Fruit fly (Drosophila melanogaster) whole organism, embryonic: ENCODE measurements around the gene Adsl.

Experiments used
- Bgb ChIP-seq: fragments of 200-800 bp; sonication (Bioruptor generic); IDR thresholded peaks from 2 replicates; pipeline ENCODE4 v1.3.6; 2022; ENCODE audit warnings: missing biosample characterization, missing genetic modification characterization; ENCODE audit not compliant: partially characterized antibody
- CG10543 ChIP-seq: fragments of 200-800 bp; sonication (Bioruptor generic); optimal IDR thresholded peaks from 3 replicates; lab custom pipeline; 2017; ENCODE audit warnings: missing biosample characterization, mild to moderate bottlenecking, missing genetic modification characterization, moderate library complexity
- CG11504 ChIP-seq: fragments of 200-800 bp; sonication (Bioruptor generic); optimal IDR thresholded peaks from 3 replicates; lab custom pipeline; 2019; ENCODE audit warnings: missing biosample characterization, mild to moderate bottlenecking, missing genetic modification characterization, moderate library complexity
- CG11695 ChIP-seq: fragments of 200-800 bp; sonication (Bioruptor generic); IDR thresholded peaks from 3 replicates; pipeline ENCODE4 v1.3.6; 2022; ENCODE audit warnings: missing biosample characterization, missing genetic modification characterization
- CG12391 ChIP-seq: fragments of 200-800 bp; sonication (Bioruptor generic); optimal IDR thresholded peaks from 3 replicates; lab custom pipeline; 2018; ENCODE audit warnings: missing biosample characterization, mild to moderate bottlenecking, missing genetic modification characterization, moderate library complexity
- CG12769 ChIP-seq: fragments of 200-800 bp; sonication (Bioruptor generic); optimal IDR thresholded peaks from 2 replicates; lab custom pipeline; 2019; ENCODE audit warnings: missing biosample characterization, mild to moderate bottlenecking, missing genetic modification characterization, moderate library complexity
- CG12942 ChIP-seq: fragments of 200-800 bp; sonication (Bioruptor generic); optimal IDR thresholded peaks from 3 replicates; lab custom pipeline; 2016; ENCODE audit warnings: missing biosample characterization, missing genetic modification characterization
- CG13296 ChIP-seq: fragments of 200-800 bp; sonication (Bioruptor generic); optimal IDR thresholded peaks from 3 replicates; lab custom pipeline; 2018; ENCODE audit warnings: missing biosample characterization, mild to moderate bottlenecking, missing genetic modification characterization
- CG13894 ChIP-seq: fragments of 200-800 bp; sonication (Bioruptor generic); optimal IDR thresholded peaks from 3 replicates; lab custom pipeline; 2018; ENCODE audit warnings: missing biosample characterization, mild to moderate bottlenecking, missing genetic modification characterization, moderate library complexity
- CG15073 ChIP-seq: fragments of 200-800 bp; sonication (Bioruptor generic); optimal IDR thresholded peaks from 2 replicates; lab custom pipeline; 2016; ENCODE audit warnings: missing biosample characterization, missing genetic modification characterization
- CG15269 ChIP-seq: fragments of 200-800 bp; sonication (Bioruptor generic); optimal IDR thresholded peaks from 2 replicates; lab custom pipeline; 2018; ENCODE audit warnings: missing biosample characterization, mild to moderate bottlenecking, missing genetic modification characterization, moderate library complexity
- CG1832 ChIP-seq: fragments of 200-800 bp; sonication (Bioruptor generic); optimal IDR thresholded peaks from 2 replicates; lab custom pipeline; 2017; ENCODE audit warnings: missing biosample characterization, mild to moderate bottlenecking, missing genetic modification characterization, inconsistent platforms
- CG30431 ChIP-seq: fragments of 200-800 bp; sonication (Bioruptor generic); optimal IDR thresholded peaks from 2 replicates; lab custom pipeline; 2017; ENCODE audit warnings: missing biosample characterization, missing genetic modification characterization
- CG42726 ChIP-seq: fragments of 200-800 bp; sonication (Bioruptor generic); IDR thresholded peaks from 2 replicates; pipeline ENCODE4 v1.3.6; 2022; ENCODE audit warnings: missing biosample characterization, missing genetic modification characterization; ENCODE audit not compliant: partially characterized antibody
- CG6654 ChIP-seq: fragments of 200-800 bp; sonication (Bioruptor generic); optimal IDR thresholded peaks from 2 replicates; lab custom pipeline; 2017; ENCODE audit warnings: missing biosample characterization, mild to moderate bottlenecking, missing genetic modification characterization
- CG8290 ChIP-seq, 3 experiments: fragments of 200-800 bp; sonication (Bioruptor generic); optimal IDR thresholded peaks; 2 replicates each; lab custom pipeline; 2016 to 2019; ENCODE audit warnings: missing biosample characterization in 3 of 3, missing genetic modification characterization in 3 of 3, mild to moderate bottlenecking in 2 of 3, moderate library complexity in 1 of 3
- CG8765 ChIP-seq: fragments of 200-800 bp; sonication (Bioruptor generic); IDR thresholded peaks from 2 replicates; pipeline ENCODE4 v1.3.6; 2022; ENCODE audit warnings: missing biosample characterization, missing genetic modification characterization
- CG9437 ChIP-seq: fragments of 200-800 bp; sonication (Bioruptor generic); optimal IDR thresholded peaks from 2 replicates; lab custom pipeline; 2018; ENCODE audit warnings: missing biosample characterization, mild to moderate bottlenecking, missing genetic modification characterization
- CG9817 ChIP-seq: fragments of 200-800 bp; sonication (Bioruptor generic); optimal IDR thresholded peaks from 2 replicates; lab custom pipeline; 2018; ENCODE audit warnings: missing biosample characterization, mild to moderate bottlenecking, missing genetic modification characterization, moderate library complexity
- CkIIα-i1 ChIP-seq: fragments of 200-800 bp; sonication (Bioruptor generic); IDR thresholded peaks from 2 replicates; pipeline ENCODE4 v1.3.6; 2022; ENCODE audit warnings: missing biosample characterization, missing genetic modification characterization
- CoRest ChIP-seq: fragments of 200-800 bp; sonication (Bioruptor generic); optimal IDR thresholded peaks from 3 replicates; lab custom pipeline; 2018; ENCODE audit warnings: missing biosample characterization, mild to moderate bottlenecking, missing genetic modification characterization, moderate library complexity
- Dek ChIP-seq: fragments of 200-800 bp; sonication (Bioruptor generic); optimal IDR thresholded peaks from 3 replicates; lab custom pipeline; 2019; ENCODE audit warnings: missing biosample characterization, mild to moderate bottlenecking, missing genetic modification characterization, moderate library complexity
- Dp ChIP-seq: fragments of 200-800 bp; sonication (Bioruptor generic); optimal IDR thresholded peaks from 2 replicates; lab custom pipeline; 2018; ENCODE audit warnings: missing biosample characterization, mild to moderate bottlenecking, missing genetic modification characterization, moderate library complexity
- E2f2 ChIP-seq: fragments of 200-800 bp; sonication (Bioruptor generic); IDR thresholded peaks from 2 replicates; pipeline ENCODE4 v1.3.6; 2022; ENCODE audit warnings: missing biosample characterization, missing genetic modification characterization
- Elba2 ChIP-seq: fragments of 200-800 bp; sonication (Bioruptor generic); optimal IDR thresholded peaks from 3 replicates; lab custom pipeline; 2016; ENCODE audit warnings: missing biosample characterization, missing genetic modification characterization
- MTF-1 ChIP-seq: fragments of 200-800 bp; sonication (Bioruptor generic); optimal IDR thresholded peaks from 2 replicates; lab custom pipeline; 2018; ENCODE audit warnings: missing biosample characterization, mild to moderate bottlenecking, missing genetic modification characterization, borderline replicate concordance
- Med ChIP-seq: fragments of 200-800 bp; sonication (Bioruptor generic); peaks from one replicate; lab custom pipeline; 2016; ENCODE audit warnings: missing biosample characterization, missing genetic modification characterization, mild to moderate bottlenecking, inconsistent platforms, moderate library complexity
- Mes4 ChIP-seq: fragments of 200-800 bp; sonication (Bioruptor generic); optimal IDR thresholded peaks from 2 replicates; lab custom pipeline; 2016; ENCODE audit warnings: missing biosample characterization, missing genetic modification characterization
- Nf-YC ChIP-seq: fragments of 200-800 bp; optimal IDR thresholded peaks from 3 replicates; lab custom pipeline; 2019; ENCODE audit warnings: missing biosample characterization, mild to moderate bottlenecking, missing genetic modification characterization, moderate library complexity
- Pdp1 ChIP-seq, 2 experiments: fragments of 200-800 bp; sonication (Bioruptor generic); optimal IDR thresholded peaks; 3 replicates each; lab custom pipeline; 2016; ENCODE audit warnings: missing biosample characterization in 2 of 2, missing genetic modification characterization in 2 of 2, mild to moderate bottlenecking in 1 of 2, moderate library complexity in 1 of 2
- Poxn ChIP-seq: fragments of 200-800 bp; sonication (Bioruptor generic); IDR thresholded peaks from 2 replicates; pipeline ENCODE4 v1.3.6; 2022; ENCODE audit warnings: missing biosample characterization, missing genetic modification characterization
- Scr ChIP-seq: fragments of 200-800 bp; sonication (Bioruptor generic); IDR thresholded peaks from 2 replicates; pipeline ENCODE4 v1.3.6; 2022; ENCODE audit warnings: missing biosample characterization, missing genetic modification characterization; ENCODE audit not compliant: partially characterized antibody
- Sox102F ChIP-seq: fragments of 200-800 bp; sonication (Bioruptor generic); optimal IDR thresholded peaks from 2 replicates; lab custom pipeline; 2018; ENCODE audit warnings: missing biosample characterization, mild to moderate bottlenecking, missing genetic modification characterization, moderate library complexity
- Trl ChIP-seq, 3 experiments: fragments of >200 bp in 2 of 3; fragments of 200-800 bp in 1 of 3; sonication (Bioruptor generic) in 1 of 3; optimal IDR thresholded peaks; 2 replicates in 1 of 3; 3 replicates in 2 of 3; lab custom pipeline; 2016 to 2017; ENCODE audit warnings: missing biosample characterization in 1 of 3, missing genetic modification characterization in 1 of 3
- cg ChIP-seq: fragments of 200-800 bp; sonication (Bioruptor generic); optimal IDR thresholded peaks from 3 replicates; lab custom pipeline; 2019; ENCODE audit warnings: missing biosample characterization, mild to moderate bottlenecking, missing genetic modification characterization, moderate library complexity
- chinmo ChIP-seq: fragments of 200-800 bp; sonication (Bioruptor generic); IDR thresholded peaks from 4 replicates; pipeline ENCODE4 v1.3.6; 2022; ENCODE audit warnings: missing biosample characterization, missing genetic modification characterization; ENCODE audit not compliant: partially characterized antibody
- esg ChIP-seq: fragments of 200-800 bp; sonication (Bioruptor generic); conservative IDR thresholded peaks from 2 replicates; pipeline ENCODE4 v1.3.6; 2022; ENCODE audit warnings: missing biosample characterization, missing genetic modification characterization
- gro ChIP-seq: fragments of 200-800 bp; sonication (Bioruptor generic); optimal IDR thresholded peaks from 2 replicates; lab custom pipeline; 2016; ENCODE audit warnings: missing biosample characterization, missing genetic modification characterization
- lab ChIP-seq: fragments of 200-800 bp; sonication (Bioruptor generic); optimal IDR thresholded peaks from 3 replicates; lab custom pipeline; 2017; ENCODE audit warnings: missing biosample characterization, missing genetic modification characterization, mild to moderate bottlenecking, moderate library complexity, missing genetic modification reagents
- lola ChIP-seq, 3 experiments: fragments of >200 bp in 2 of 3; fragments of 200-800 bp in 1 of 3; sonication (Bioruptor generic) in 1 of 3; optimal IDR thresholded peaks; 2 replicates each; lab custom pipeline; 2017 to 2019; ENCODE audit warnings: missing biosample characterization in 3 of 3, missing genetic modification characterization in 3 of 3, mild to moderate bottlenecking in 1 of 3, moderate library complexity in 1 of 3
- mirr ChIP-seq: fragments of 200-800 bp; sonication (Bioruptor generic); optimal IDR thresholded peaks from 3 replicates; lab custom pipeline; 2018; ENCODE audit warnings: missing biosample characterization, mild to moderate bottlenecking, missing genetic modification characterization
- peb ChIP-seq: fragments of 200-800 bp; sonication (Bioruptor generic); IDR thresholded peaks from 2 replicates; pipeline ENCODE4 v1.3.6; 2022; ENCODE audit warnings: missing biosample characterization, missing genetic modification characterization
- run ChIP-seq: fragments of 200-800 bp; sonication (Bioruptor generic); optimal IDR thresholded peaks from 3 replicates; lab custom pipeline; 2018; ENCODE audit warnings: missing biosample characterization, mild to moderate bottlenecking, missing genetic modification characterization
- slou ChIP-seq: fragments of 200-800 bp; sonication (Bioruptor generic); optimal IDR thresholded peaks from 3 replicates; lab custom pipeline; 2016; ENCODE audit warnings: missing biosample characterization, missing genetic modification characterization
- sug ChIP-seq: fragments of 200-800 bp; optimal IDR thresholded peaks from 2 replicates; lab custom pipeline; 2019; ENCODE audit warnings: missing biosample characterization, mild to moderate bottlenecking, missing genetic modification characterization, moderate library complexity
- unc-4 ChIP-seq: fragments of 200-800 bp; sonication (Bioruptor generic); IDR thresholded peaks from 2 replicates; pipeline ENCODE4 v1.3.6; 2022; ENCODE audit warnings: missing biosample characterization, missing genetic modification characterization; ENCODE audit not compliant: partially characterized antibody
- vvl ChIP-seq: fragments of 200-800 bp; sonication (Bioruptor generic); IDR thresholded peaks from 2 replicates; pipeline ENCODE4 v1.3.6; 2022; ENCODE audit warnings: missing biosample characterization, missing genetic modification characterization

Gene Adsl

DNA sequence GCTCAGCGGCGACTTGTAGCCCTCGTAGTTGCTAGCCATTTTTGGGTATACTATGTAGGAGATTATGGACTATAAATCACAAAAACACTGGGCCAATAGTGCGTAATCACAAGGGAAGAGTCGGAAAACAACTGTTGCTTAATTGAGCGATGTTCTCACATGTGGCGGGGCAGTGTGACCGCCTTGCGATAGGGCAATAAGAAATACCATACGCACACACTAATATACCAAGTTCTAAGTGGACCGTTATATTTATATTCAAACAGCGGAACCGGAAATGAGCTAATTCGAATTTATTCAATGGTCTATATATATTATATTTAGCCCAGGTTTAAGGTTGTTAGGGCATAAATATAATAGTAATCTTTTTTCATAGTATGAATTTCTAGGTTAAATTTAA is at the start of gene Adsl (continued):
- TF ChIP-seq CG11695 (GFP tag; lab: Robert Waterston, UW): no peak
- TF ChIP-seq CG9437 (GFP tag; lab: Kevin White, UChicago): peak; percentile 65
- peak; percentile 88 for TF ChIP-seq MTF-1 (GFP tag; lab: Kevin White, UChicago)
- no peak for TF ChIP-seq CG12942
- no peak for TF ChIP-seq slou (GFP tag; lab: Kevin White, UChicago)
- TF ChIP-seq CG42726 (GFP tag; lab: Robert Waterston, UW): no peak
- TF ChIP-seq CG11504 (tag; lab: Kevin White, UChicago): no peak
- TF ChIP-seq CG12391 (tag; lab: Kevin White, UChicago): peak; percentile 72
- no peak for TF ChIP-seq CG30431 (GFP tag; lab: Kevin White, UChicago)
- no peak for TF ChIP-seq CkIIα-i1 (GFP tag; lab: Robert Waterston, UW)
- peak; percentile 7 for TF ChIP-seq CG6654 (GFP tag; lab: Kevin White, UChicago)
- no peak for TF ChIP-seq peb (GFP tag; lab: Robert Waterston, UW)
- no peak for TF ChIP-seq Dek
- TF ChIP-seq run (tag; lab: Kevin White, UChicago): no peak
- peak; percentile 58 for TF ChIP-seq CG9817 (tag; lab: Kevin White, UChicago)
- TF ChIP-seq CG15269 (tag; lab: Kevin White, UChicago): no peak
- TF ChIP-seq CG8765: no peak
- no peak for TF ChIP-seq Elba2 (GFP tag; lab: Kevin White, UChicago)
- no peak for TF ChIP-seq lola (GFP tag; optimal IDR thresholded peaks at IDR 0.05; lab: Kevin White, UChicago)
- TF ChIP-seq esg (GFP tag; lab: Robert Waterston, UW): no peak
- TF ChIP-seq CoRest (tag; lab: Kevin White, UChicago): peak; percentile 85
- peak; percentile 45 for TF ChIP-seq Mes4

DNA sequence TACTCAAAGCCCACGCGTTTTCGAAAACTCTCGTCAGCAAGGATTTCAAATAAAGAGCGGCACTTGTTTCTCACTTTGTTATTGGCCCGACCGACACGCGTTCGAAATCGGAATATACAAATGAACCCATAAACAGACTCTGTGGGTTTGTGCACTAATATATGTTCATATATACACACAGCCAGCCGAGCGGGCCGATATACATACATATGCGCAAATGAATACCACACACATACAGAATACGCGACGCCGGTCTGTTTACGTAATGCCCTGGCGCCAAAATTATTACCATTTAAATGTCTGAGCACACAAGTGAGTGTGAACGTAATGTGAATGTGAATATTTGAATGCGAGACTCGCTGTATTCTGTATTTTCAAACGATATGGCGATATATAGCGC is 46.8 kb upstream of the Adsl start:
- TF ChIP-seq Trl (optimal IDR thresholded peaks at IDR 0.05; lab: Kevin White, UChicago) (no peak), Trl (GFP tag; optimal IDR thresholded peaks at IDR 0.05; lab: Kevin White, UChicago) (no peak), Med (GFP tag; lab: Kevin White, UChicago) (peak; percentile 83), chinmo (peak; percentile 86; the same call in 3 of the 4 replicates), CG10543 (peak; percentile 45), cg (GFP tag; lab: Kevin White, UChicago) (peak; percentile 73), CG9437 (GFP tag; lab: Kevin White, UChicago) (peak; percentile 83), Poxn (GFP tag; lab: Robert Waterston, UW) (no peak), Dp (GFP tag; lab: Kevin White, UChicago) (peak; percentile 43), CG12769 (tag; lab: Kevin White, UChicago) (peak; percentile 54), Sox102F (GFP tag; lab: Kevin White, UChicago) (no peak), mirr (GFP tag; lab: Kevin White, UChicago) (peak; percentile 44), Nf-YC (tag; lab: Kevin White, UChicago) (peak; percentile 40), CG15073 (GFP tag; lab: Kevin White, UChicago) (no peak), gro (GFP tag; lab: Kevin White, UChicago) (peak; percentile 51), CG8290 (GFP tag; optimal IDR thresholded peaks at IDR 0.05; lab: Kevin White, UChicago) (no peak), CG8290 (tag; optimal IDR thresholded peaks at IDR 0.05; lab: Kevin White, UChicago) (peak in 1 of 2 experiments; percentile 40), lab (GFP tag; lab: Kevin White, UChicago) (peak; percentile 5), unc-4 (GFP tag; lab: Robert Waterston, UW) (0 out of 2 replicates have a peak, but pooled peaks have one; percentile 17), CG1832 (GFP tag; lab: Kevin White, UChicago) (no peak), CG13894 (peak; percentile 69), CG13296 (GFP tag; lab: Kevin White, UChicago) (peak; percentile 8), Scr (peak; percentile 14; the same call in 1 of the 2 replicates), Bgb (GFP tag; lab: Robert Waterston, UW) (0 out of 2 replicates have a peak, but pooled peaks have one; percentile 20), vvl (GFP tag; lab: Robert Waterston, UW) (peak; percentile 58; the same call in 1 of the 2 replicates), sug (tag; lab: Kevin White, UChicago) (peak; percentile 8), E2f2 (GFP tag; lab: Robert Waterston, UW) (peak; percentile 69), CG12391 (tag; lab: Kevin White, UChicago) (no peak), Pdp1 (GFP tag; optimal IDR thresholded peaks at IDR 0.05; lab: Kevin White, UChicago) (peak in 1 of 2 experiments; percentile 98)
